Fruit fly (Drosophila melanogaster): ENCODE data around the gene Pect.
A peak's percentile ranks its signal among the peaks of the same experiment; 100 is the strongest.

The Pect gene

dm6 chr2L:13191894-13192293 is 11.7 kb upstream of the Pect start, which contains the start of the genes CG16974 and Edem2 (continued):
- TF ChIP-seq dmrt11E (tag; optimal IDR thresholded peaks at IDR 0.05): peak; percentile 70
- TF ChIP-seq CG12942 (GFP tag; optimal IDR thresholded peaks at IDR 0.05): peak; percentile 74
- TF ChIP-seq stwl (tag; optimal IDR thresholded peaks at IDR 0.05): peak; percentile 88
- TF ChIP-seq CG11398 (GFP tag; optimal IDR thresholded peaks at IDR 0.05): no peak
- TF ChIP-seq Bgb (GFP tag; IDR thresholded peaks at IDR 0.05; ENCODE audit: partially characterized antibody): no peak
- TF ChIP-seq CG7987 (GFP tag; optimal IDR thresholded peaks at IDR 0.05): peak; percentile 69
- no peak for TF ChIP-seq dimm (GFP tag; IDR thresholded peaks at IDR 0.05)
- TF ChIP-seq phol (tag; optimal IDR thresholded peaks at IDR 0.05): peak; percentile 89
- TF ChIP-seq CG9932 (GFP tag; IDR thresholded peaks at IDR 0.05): peak; percentile 83
- TF ChIP-seq Hsf (GFP tag; optimal IDR thresholded peaks at IDR 0.05): peak; percentile 63
- peak; percentile 64 for TF ChIP-seq E2f1 (GFP tag; IDR thresholded peaks at IDR 0.05)
- TF ChIP-seq CG10654 (GFP tag; optimal IDR thresholded peaks at IDR 0.05): peak; percentile 73
- no peak for TF ChIP-seq sima (GFP tag; optimal IDR thresholded peaks at IDR 0.05)
- TF ChIP-seq pb (GFP tag; optimal IDR thresholded peaks at IDR 0.05): no peak
- peak; percentile 73 for TF ChIP-seq CG11695 (GFP tag; IDR thresholded peaks at IDR 0.05)
- no peak for TF ChIP-seq CG12769 (tag; optimal IDR thresholded peaks at IDR 0.05)
- no peak for TF ChIP-seq Kr (GFP tag; optimal IDR thresholded peaks at IDR 0.05)
- no peak for TF ChIP-seq Dfd (GFP tag; optimal IDR thresholded peaks at IDR 0.05)
- TF ChIP-seq CG18619 (GFP tag; optimal IDR thresholded peaks at IDR 0.05): no peak
- peak; percentile 70 for TF ChIP-seq CG9215 (GFP tag; IDR thresholded peaks at IDR 0.05)
- TF ChIP-seq chm (GFP tag; IDR thresholded peaks at IDR 0.05): no peak
- no peak for TF ChIP-seq zen2 (GFP tag; IDR thresholded peaks at IDR 0.05; ENCODE audit: partially characterized antibody)
- no peak for TF ChIP-seq unc-4 (GFP tag; IDR thresholded peaks at IDR 0.05; ENCODE audit: partially characterized antibody)
- peak; percentile 84 for TF ChIP-seq Gug (GFP tag; IDR thresholded peaks at IDR 0.05)
- no peak for TF ChIP-seq CG2678 (tag; optimal IDR thresholded peaks at IDR 0.05)
- TF ChIP-seq ATbp (GFP tag; optimal IDR thresholded peaks at IDR 0.05): no peak
- TF ChIP-seq CG9609 (GFP tag; optimal IDR thresholded peaks at IDR 0.05): no peak
- peak; percentile 56 for TF ChIP-seq Ets97D (GFP tag; optimal IDR thresholded peaks at IDR 0.05)
- TF ChIP-seq wek (GFP tag; optimal IDR thresholded peaks at IDR 0.05): no peak
- no peak for TF ChIP-seq btn (GFP tag; optimal IDR thresholded peaks at IDR 0.05)
- TF ChIP-seq Nf-YA (GFP tag; IDR thresholded peaks at IDR 0.05): peak; percentile 57; the same call in 1 of the 2 replicates
- no peak for TF ChIP-seq CG6854 (GFP tag; optimal IDR thresholded peaks at IDR 0.05)
- TF ChIP-seq lov (optimal IDR thresholded peaks at IDR 0.05): no peak
- TF ChIP-seq lov (GFP tag; IDR thresholded peaks at IDR 0.05): no peak
- no peak for TF ChIP-seq twi (tag; optimal IDR thresholded peaks at IDR 0.05)
- TF ChIP-seq BtbVII (GFP tag; optimal IDR thresholded peaks at IDR 0.05): no peak
- TF ChIP-seq CG10209 (GFP tag; optimal IDR thresholded peaks at IDR 0.05): no peak
- TF ChIP-seq en (GFP tag; optimal IDR thresholded peaks at IDR 0.05): no peak
- peak; percentile 87 for TF ChIP-seq trem (tag; optimal IDR thresholded peaks at IDR 0.05)
- TF ChIP-seq CG8388 (GFP tag; optimal IDR thresholded peaks at IDR 0.05): no peak
- TF ChIP-seq kni (GFP tag; optimal IDR thresholded peaks at IDR 0.05): no peak
- TF ChIP-seq CG8281 (tag; optimal IDR thresholded peaks at IDR 0.05): no peak
- peak; percentile 6 for TF ChIP-seq Sry-β (GFP tag; optimal IDR thresholded peaks at IDR 0.05)
- peak; percentile 52 for TF ChIP-seq CG33557 (GFP tag; optimal IDR thresholded peaks at IDR 0.05)
- peak; percentile 14 for TF ChIP-seq Camta (GFP tag; optimal IDR thresholded peaks at IDR 0.05)
- TF ChIP-seq dati (GFP tag; IDR thresholded peaks at IDR 0.05): no peak
- peak; percentile 47; the same call in 1 of the 2 replicates for TF ChIP-seq CG11247 (GFP tag; IDR thresholded peaks at IDR 0.05)
- TF ChIP-seq dan (GFP tag; IDR thresholded peaks at IDR 0.05): no peak
- no peak for TF ChIP-seq her (GFP tag; optimal IDR thresholded peaks at IDR 0.05)
- TF ChIP-seq Gsc (GFP tag; IDR thresholded peaks at IDR 0.05): no peak
- no peak for TF ChIP-seq CG31365 (tag; optimal IDR thresholded peaks at IDR 0.05)
- no peak for TF ChIP-seq tll (GFP tag; optimal IDR thresholded peaks at IDR 0.05)

All from whole organism, embryonic.